Fruit fly (Drosophila melanogaster) whole organism, adult: ENCODE results near the gene CG45603.

Source experiments
- CG11617 ChIP-seq: fragments of 200-800 bp; sonication (Bioruptor generic); optimal IDR thresholded peaks from 2 replicates; lab custom pipeline; 2017; ENCODE audit warnings: mild to moderate bottlenecking, missing biosample characterization, missing genetic modification reagents, missing genetic modification characterization
- CG5204 ChIP-seq: fragments of 200-800 bp; sonication (Bioruptor generic); optimal IDR thresholded peaks from 2 replicates; lab custom pipeline; 2016; ENCODE audit warnings: missing biosample characterization, missing genetic modification characterization
- CG7101 ChIP-seq: fragments of 200-800 bp; sonication (Bioruptor generic); optimal IDR thresholded peaks from 2 replicates; lab custom pipeline; 2018; ENCODE audit warnings: missing biosample characterization, mild to moderate bottlenecking, missing genetic modification characterization, moderate library complexity
- Mnt ChIP-seq: fragments of 200-800 bp; sonication (Bioruptor generic); optimal IDR thresholded peaks from 2 replicates; lab custom pipeline; 2016; ENCODE audit warnings: missing biosample characterization, mild to moderate bottlenecking, missing genetic modification characterization
- kay ChIP-seq: fragments of 200-800 bp; sonication (Bioruptor generic); peaks from one replicate; lab custom pipeline; 2016; ENCODE audit warnings: missing biosample characterization, missing genetic modification characterization, borderline replicate concordance
- ovo ChIP-seq: fragments of 200-800 bp; sonication (Bioruptor generic); optimal IDR thresholded peaks from 2 replicates; lab custom pipeline; 2016; ENCODE audit warnings: missing biosample characterization, missing genetic modification characterization

- TF ChIP-seq ovo (no peak), CG5204 (GFP tag; lab: Kevin White, UChicago) (no peak), kay (no peak), CG11617 (GFP tag; lab: Kevin White, UChicago) (no peak), Mnt (GFP tag; lab: Kevin White, UChicago) (no peak), CG7101 (no peak)
Measured at dm6 chrX:12245622-12246021, 28.8 kb upstream of the CG45603 start.
